Fruit fly (Drosophila melanogaster) whole organism, prepupa: ENCODE results near the gene CG12984.

ENCODE experiments used
- CG16779 ChIP-seq: fragments of 200-800 bp; sonication (Bioruptor generic); optimal IDR thresholded peaks from 3 replicates; lab custom pipeline; 2017; ENCODE audit warnings: missing biosample characterization, mild to moderate bottlenecking, missing genetic modification characterization
- achi ChIP-seq: fragments of 200-800 bp; sonication (Bioruptor generic); optimal IDR thresholded peaks from 3 replicates; lab custom pipeline; 2016; ENCODE audit warnings: missing biosample characterization, missing genetic modification characterization

DNA sequence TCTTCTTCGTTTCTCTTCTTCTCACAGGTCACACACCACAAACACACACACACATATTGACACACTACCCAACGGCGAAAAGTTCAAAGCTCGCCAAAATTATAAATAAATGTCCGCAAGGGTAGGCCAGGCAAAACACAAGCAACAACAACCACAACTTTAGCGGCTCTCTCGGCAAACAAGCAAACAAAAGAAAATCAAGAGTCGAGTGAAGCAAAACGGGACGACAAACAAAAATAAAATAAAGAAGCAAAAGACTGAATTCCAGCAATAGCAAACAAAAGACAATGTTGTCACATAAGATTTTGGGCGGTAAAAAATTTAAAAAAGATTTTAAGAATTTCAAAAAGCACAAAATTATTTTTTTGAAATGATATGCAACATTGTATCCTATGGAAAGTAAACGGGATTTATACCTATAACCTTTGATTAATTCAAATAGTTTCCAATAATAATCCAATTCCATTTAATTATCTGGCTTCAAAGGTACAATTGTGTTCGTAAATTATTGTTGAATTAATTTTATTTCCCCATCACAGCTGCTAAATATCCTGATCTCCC lies 16.9 kb downstream of the CG12984 start:
- TF ChIP-seq CG16779 (tag; lab: Kevin White, UChicago) (no peak), achi (GFP tag; lab: Kevin White, UChicago) (peak; percentile 18)
